Fruit fly (Drosophila melanogaster) whole organism, embryonic: ENCODE results near the gene CG34148.

Source experiments
- Abd-B ChIP-seq: fragments of 200-800 bp; sonication (Bioruptor generic); optimal IDR thresholded peaks from 2 replicates; lab custom pipeline; 2018; ENCODE audit warnings: missing biosample characterization, mild to moderate bottlenecking, missing genetic modification characterization, moderate library complexity
- BtbVII ChIP-seq: fragments of 200-800 bp; sonication (Bioruptor generic); optimal IDR thresholded peaks from 3 replicates; lab custom pipeline; 2017; ENCODE audit warnings: missing biosample characterization, mild to moderate bottlenecking, missing genetic modification characterization
- CG10979 ChIP-seq: fragments of 200-800 bp; sonication (Bioruptor generic); optimal IDR thresholded peaks from 2 replicates; lab custom pipeline; 2018; ENCODE audit warnings: missing biosample characterization, mild to moderate bottlenecking, missing genetic modification characterization, moderate library complexity
- CG12155 ChIP-seq: fragments of 200-800 bp; sonication (Bioruptor generic); optimal IDR thresholded peaks from 3 replicates; lab custom pipeline; 2016; ENCODE audit warnings: missing biosample characterization, missing genetic modification characterization
- CG12219 ChIP-seq: fragments of 200-800 bp; sonication (Bioruptor generic); optimal IDR thresholded peaks from 3 replicates; lab custom pipeline; 2018; ENCODE audit warnings: missing biosample characterization, mild to moderate bottlenecking, missing genetic modification characterization
- CG15696 ChIP-seq: fragments of 200-800 bp; sonication (Bioruptor generic); optimal IDR thresholded peaks from 2 replicates; lab custom pipeline; 2019; ENCODE audit warnings: missing biosample characterization, mild to moderate bottlenecking, missing genetic modification characterization, moderate library complexity
- CG18262 ChIP-seq: fragments of 200-800 bp; optimal IDR thresholded peaks from 3 replicates; lab custom pipeline; 2019; ENCODE audit warnings: missing biosample characterization, mild to moderate bottlenecking, missing genetic modification characterization, moderate library complexity
- CG31441 ChIP-seq: fragments of 200-800 bp; sonication (Bioruptor generic); IDR thresholded peaks from 2 replicates; pipeline ENCODE4 v1.3.6; 2022; ENCODE audit warnings: missing biosample characterization, missing genetic modification characterization
- CG32767 ChIP-seq: fragments of 200-800 bp; sonication (Bioruptor generic); IDR thresholded peaks from 2 replicates; pipeline ENCODE4 v1.3.6; 2022; ENCODE audit warnings: missing biosample characterization, missing genetic modification characterization
- CG3281 ChIP-seq: fragments of 200-800 bp; sonication (Bioruptor generic); optimal IDR thresholded peaks from 3 replicates; lab custom pipeline; 2017; ENCODE audit warnings: missing biosample characterization, mild to moderate bottlenecking, missing genetic modification characterization
- CG4282 ChIP-seq: fragments of 200-800 bp; sonication (Bioruptor generic); optimal IDR thresholded peaks from 2 replicates; lab custom pipeline; 2016; ENCODE audit warnings: missing biosample characterization, missing genetic modification characterization
- CG4424 ChIP-seq: fragments of 200-800 bp; sonication (Bioruptor generic); optimal IDR thresholded peaks from 3 replicates; lab custom pipeline; 2016; ENCODE audit warnings: missing biosample characterization, missing genetic modification characterization
- CG6765 ChIP-seq: fragments of 200-800 bp; sonication (Bioruptor generic); optimal IDR thresholded peaks from 3 replicates; lab custom pipeline; 2017; ENCODE audit warnings: missing biosample characterization, mild to moderate bottlenecking, missing genetic modification characterization
- Dip2 ChIP-seq: fragments of 200-800 bp; sonication (Bioruptor generic); IDR thresholded peaks from 2 replicates; pipeline ENCODE4 v1.3.6; 2022; ENCODE audit warnings: missing biosample characterization, missing genetic modification characterization
- Fer2 ChIP-seq: fragments of 200-800 bp; sonication (Bioruptor generic); optimal IDR thresholded peaks from 2 replicates; lab custom pipeline; 2018; ENCODE audit warnings: missing biosample characterization, mild to moderate bottlenecking, missing genetic modification characterization, moderate library complexity
- Nf-YB ChIP-seq: fragments of 200-800 bp; sonication (Bioruptor generic); optimal IDR thresholded peaks from 3 replicates; lab custom pipeline; 2019; ENCODE audit warnings: missing biosample characterization, mild to moderate bottlenecking, missing genetic modification characterization, moderate library complexity
- ato ChIP-seq: fragments of 200-800 bp; sonication (Bioruptor generic); IDR thresholded peaks from 2 replicates; pipeline ENCODE4 v1.3.6; 2022; ENCODE audit warnings: missing biosample characterization, missing genetic modification characterization; ENCODE audit not compliant: partially characterized antibody
- chm ChIP-seq: fragments of 200-800 bp; sonication (Bioruptor generic); IDR thresholded peaks from 2 replicates; pipeline ENCODE4 v1.3.6; 2022; ENCODE audit warnings: missing biosample characterization, missing genetic modification characterization
- da ChIP-seq: fragments of 200-800 bp; sonication (Bioruptor generic); optimal IDR thresholded peaks from 2 replicates; lab custom pipeline; 2016; ENCODE audit warnings: missing biosample characterization, missing genetic modification characterization
- dmrt11E ChIP-seq: fragments of 200-800 bp; sonication (Bioruptor generic); optimal IDR thresholded peaks from 3 replicates; lab custom pipeline; 2018; ENCODE audit warnings: missing biosample characterization, mild to moderate bottlenecking, missing genetic modification characterization, moderate library complexity
- ems ChIP-seq: fragments of 200-800 bp; sonication (Bioruptor generic); optimal IDR thresholded peaks from 3 replicates; lab custom pipeline; 2016; ENCODE audit warnings: missing biosample characterization, missing genetic modification characterization
- gem ChIP-seq: fragments of 200-800 bp; sonication (Bioruptor generic); optimal IDR thresholded peaks from 2 replicates; lab custom pipeline; 2019; ENCODE audit warnings: missing biosample characterization, mild to moderate bottlenecking, missing genetic modification characterization, moderate library complexity
- grau ChIP-seq: fragments of 200-800 bp; optimal IDR thresholded peaks from 3 replicates; lab custom pipeline; 2019; ENCODE audit warnings: missing biosample characterization, mild to moderate bottlenecking, missing genetic modification characterization, moderate library complexity
- h ChIP-seq: fragments of >200 bp; optimal IDR thresholded peaks from 2 replicates; lab custom pipeline; 2017
- ham ChIP-seq: fragments of 200-800 bp; sonication (Bioruptor generic); IDR thresholded peaks from 2 replicates; pipeline ENCODE4 v1.3.6; 2022; ENCODE audit warnings: missing biosample characterization, missing genetic modification characterization
- lola ChIP-seq, 3 experiments: fragments of >200 bp in 2 of 3; fragments of 200-800 bp in 1 of 3; sonication (Bioruptor generic) in 1 of 3; optimal IDR thresholded peaks; 2 replicates each; lab custom pipeline; 2017 to 2019; ENCODE audit warnings: missing biosample characterization in 3 of 3, missing genetic modification characterization in 3 of 3, mild to moderate bottlenecking in 1 of 3, moderate library complexity in 1 of 3
- luna ChIP-seq: fragments of 200-800 bp; sonication (Bioruptor generic); optimal IDR thresholded peaks from 2 replicates; lab custom pipeline; 2016; ENCODE audit warnings: missing biosample characterization, missing genetic modification characterization
- mirr ChIP-seq: fragments of 200-800 bp; sonication (Bioruptor generic); optimal IDR thresholded peaks from 3 replicates; lab custom pipeline; 2018; ENCODE audit warnings: missing biosample characterization, mild to moderate bottlenecking, missing genetic modification characterization
- peb ChIP-seq: fragments of 200-800 bp; sonication (Bioruptor generic); IDR thresholded peaks from 2 replicates; pipeline ENCODE4 v1.3.6; 2022; ENCODE audit warnings: missing biosample characterization, missing genetic modification characterization
- ranshi ChIP-seq: fragments of 200-800 bp; sonication (Bioruptor generic); IDR thresholded peaks from 2 replicates; pipeline ENCODE4 v1.3.6; 2022; ENCODE audit warnings: missing biosample characterization, missing genetic modification characterization
- row ChIP-seq: fragments of 200-800 bp; sonication (Bioruptor generic); IDR thresholded peaks from 3 replicates; pipeline ENCODE4 v1.3.6; 2022; ENCODE audit warnings: missing biosample characterization, missing genetic modification characterization
- scrt ChIP-seq: fragments of 200-800 bp; sonication (Bioruptor generic); optimal IDR thresholded peaks from 2 replicates; lab custom pipeline; 2018; ENCODE audit warnings: missing biosample characterization, mild to moderate bottlenecking, missing genetic modification characterization, moderate library complexity
- sens ChIP-seq: fragments of 200-800 bp; sonication (Bioruptor generic); peaks from one replicate; lab custom pipeline; 2016; ENCODE audit warnings: missing biosample characterization, missing genetic modification characterization
- sob ChIP-seq: fragments of 200-800 bp; sonication (Bioruptor generic); IDR thresholded peaks from 2 replicates; pipeline ENCODE4 v1.3.6; 2022; ENCODE audit warnings: missing biosample characterization, missing genetic modification characterization
- sqz ChIP-seq: fragments of 200-800 bp; sonication (Bioruptor generic); optimal IDR thresholded peaks from 3 replicates; lab custom pipeline; 2018; ENCODE audit warnings: missing biosample characterization, mild to moderate bottlenecking, missing genetic modification characterization
- sr ChIP-seq: fragments of 200-800 bp; sonication (Bioruptor generic); IDR thresholded peaks from 3 replicates; pipeline ENCODE4 v1.3.6; 2022; ENCODE audit warnings: missing biosample characterization, missing genetic modification characterization
- stwl ChIP-seq: fragments of 200-800 bp; sonication (Bioruptor generic); optimal IDR thresholded peaks from 3 replicates; lab custom pipeline; 2018; ENCODE audit warnings: missing biosample characterization, mild to moderate bottlenecking, missing genetic modification characterization, moderate library complexity
- zen ChIP-seq: fragments of 200-800 bp; sonication (Bioruptor generic); optimal IDR thresholded peaks from 3 replicates; lab custom pipeline; 2018; ENCODE audit warnings: missing biosample characterization, mild to moderate bottlenecking, missing genetic modification characterization, moderate library complexity

The CG34148 gene

dm6 chr3R:21858290-21858875, 20.1 kb downstream of the CG34148 start (continued):
- TF ChIP-seq zen (tag; lab: Kevin White, UChicago) (peak; percentile 11), luna (no peak), chm (GFP tag; lab: Robert Waterston, UW) (no peak), Abd-B (GFP tag; lab: Kevin White, UChicago) (no peak), da (GFP tag; lab: Kevin White, UChicago) (no peak), CG6765 (GFP tag; lab: Kevin White, UChicago) (no peak), scrt (GFP tag; lab: Kevin White, UChicago) (no peak), h (lab: Kevin White, UChicago) (no peak), CG4282 (GFP tag; lab: Kevin White, UChicago) (no peak), CG4424 (GFP tag; lab: Kevin White, UChicago) (no peak)
- TF ChIP-seq, all 482 proteins: peak for 13

- TF ChIP-seq lola (GFP tag; optimal IDR thresholded peaks at IDR 0.05; lab: Kevin White, UChicago) (peak in 1 of 3 experiments; percentile 7), CG12219 (GFP tag; lab: Kevin White, UChicago) (no peak), stwl (tag; lab: Kevin White, UChicago) (no peak), ranshi (GFP tag; lab: Robert Waterston, UW) (0 out of 2 replicates have a peak, but pooled peaks have one; percentile 5), ems (GFP tag; lab: Kevin White, UChicago) (no peak), mirr (GFP tag; lab: Kevin White, UChicago) (no peak), sr (GFP tag; lab: Robert Waterston, UW) (no peak), sob (GFP tag; lab: Robert Waterston, UW) (no peak), CG15696 (tag; lab: Kevin White, UChicago) (peak; percentile 46), CG12155 (GFP tag; lab: Kevin White, UChicago) (no peak), ham (GFP tag; lab: Robert Waterston, UW) (no peak), row (GFP tag; lab: Robert Waterston, UW) (0 out of 3 replicates have a peak, but pooled peaks have one; percentile 7), Nf-YB (GFP tag; lab: Kevin White, UChicago) (no peak), Fer2 (tag; lab: Kevin White, UChicago) (no peak), grau (tag; lab: Kevin White, UChicago) (peak; percentile 79), sens (GFP tag; lab: Kevin White, UChicago) (peak; percentile 70), CG10979 (tag; lab: Kevin White, UChicago) (peak; percentile 10), CG18262 (tag; lab: Kevin White, UChicago) (no peak), ato (GFP tag; lab: Robert Waterston, UW) (no peak), BtbVII (GFP tag; lab: Kevin White, UChicago) (no peak), peb (no peak), CG3281 (no peak), scrt (GFP tag; lab: Kevin White, UChicago) (no peak), dmrt11E (tag; lab: Kevin White, UChicago) (peak; percentile 24), Dip2 (GFP tag; lab: Robert Waterston, UW) (no peak), CG32767 (no peak), gem (tag; lab: Kevin White, UChicago) (peak; percentile 1), CG31441 (GFP tag; lab: Robert Waterston, UW) (no peak), sqz (GFP tag; lab: Kevin White, UChicago) (no peak)
These were observed 21.0 kb downstream of the CG34148 start for dm6 chr3R:21857509-21857908.
